Worm (Caenorhabditis elegans): ENCODE measurements around the gene sftd-3.

The sftd-3 gene

ce11 chrII:8956896-8957295, 7.1 kb downstream of the sftd-3 start:
- TF ChIP-seq C34F6.9 (tag; optimal IDR thresholded peaks at IDR 0.05) (no peak), aly-2 (tag; optimal IDR thresholded peaks at IDR 0.05) (no peak), nhr-129 (tag; optimal IDR thresholded peaks at IDR 0.05) (no peak), nhr-12 (tag; optimal IDR thresholded peaks at IDR 0.05) (no peak), unc-55 (GFP tag; optimal IDR thresholded peaks at IDR 0.05) (no peak), ztf-11 (tag; optimal IDR thresholded peaks at IDR 0.05) (no peak), egl-27 (tag; optimal IDR thresholded peaks at IDR 0.05) (no peak), nhr-6 (tag; optimal IDR thresholded peaks at IDR 0.05) (no peak), sem-4 (tag; optimal IDR thresholded peaks at IDR 0.05) (no peak)

- no peak for TF ChIP-seq unc-55 (GFP tag; optimal IDR thresholded peaks at IDR 0.05)
- peak; percentile 22 for TF ChIP-seq elt-1 (tag; optimal IDR thresholded peaks at IDR 0.05)
Measured at ce11 chrII:8953703-8954102, 10.2 kb downstream of the sftd-3 start.

- no peak for TF ChIP-seq gmeb-1 (tag; optimal IDR thresholded peaks at IDR 0.05)
- TF ChIP-seq Y55F3AM.14 (GFP tag; optimal IDR thresholded peaks at IDR 0.05): no peak
- TF ChIP-seq nhr-6 (tag; optimal IDR thresholded peaks at IDR 0.05): no peak
- no peak for TF ChIP-seq ztf-1 (GFP tag; conservative IDR thresholded peaks at IDR 0.05)
- no peak for TF ChIP-seq sma-3 (GFP tag; optimal IDR thresholded peaks at IDR 0.05)
- TF ChIP-seq blmp-1 (tag; optimal IDR thresholded peaks at IDR 0.05; ENCODE audit: insufficient read depth): no peak
- no peak for TF ChIP-seq nhr-129 (tag; optimal IDR thresholded peaks at IDR 0.05)
- no peak for TF ChIP-seq nhr-12 (tag; optimal IDR thresholded peaks at IDR 0.05)
- no peak for TF ChIP-seq mbf-1 (tag; optimal IDR thresholded peaks at IDR 0.05)
- no peak for TF ChIP-seq mab-5 (tag; optimal IDR thresholded peaks at IDR 0.05)
- TF ChIP-seq nhr-21 (tag; optimal IDR thresholded peaks at IDR 0.05): no peak
- TF ChIP-seq peb-1 (tag; optimal IDR thresholded peaks at IDR 0.05): no peak
- TF ChIP-seq crh-2 (tag; optimal IDR thresholded peaks at IDR 0.05): no peak
- TF ChIP-seq unc-62 (GFP tag; optimal IDR thresholded peaks at IDR 0.05): no peak
- TF ChIP-seq snpc-4 (tag; optimal IDR thresholded peaks at IDR 0.05): no peak
- TF ChIP-seq lin-11 (tag; optimal IDR thresholded peaks at IDR 0.05): no peak
- TF ChIP-seq nhr-10 (tag; optimal IDR thresholded peaks at IDR 0.05): no peak
- no peak for TF ChIP-seq nhr-237 (tag; optimal IDR thresholded peaks at IDR 0.05)
- no peak for TF ChIP-seq ceh-16 (tag; optimal IDR thresholded peaks at IDR 0.05)
Measured at ce11 chrII:8951270-8951669, 12.7 kb downstream of the sftd-3 start.

- TF ChIP-seq alr-1 (tag; optimal IDR thresholded peaks at IDR 0.05): no peak
- no peak for TF ChIP-seq nhr-237 (tag; optimal IDR thresholded peaks at IDR 0.05)
- TF ChIP-seq sma-3 (GFP tag; optimal IDR thresholded peaks at IDR 0.05): no peak
- no peak for TF ChIP-seq mab-5 (tag; optimal IDR thresholded peaks at IDR 0.05)
- no peak for TF ChIP-seq unc-39 (tag; optimal IDR thresholded peaks at IDR 0.05)
- TF ChIP-seq ztf-4 (tag; optimal IDR thresholded peaks at IDR 0.05): no peak
Measured at ce11 chrII:8948640-8949039, 15.3 kb downstream of the sftd-3 start.

ce11 chrII:8947391-8947790, 16.6 kb downstream of the sftd-3 start, which contains the start of gene cutl-15:
Gene cutl-15, minus strand, starts transcription at chrII:8947688.
- no peak for TF ChIP-seq nhr-77 (tag; optimal IDR thresholded peaks at IDR 0.05)
- TF ChIP-seq ceh-16 (tag; optimal IDR thresholded peaks at IDR 0.05): no peak
- TF ChIP-seq nhr-21 (tag; optimal IDR thresholded peaks at IDR 0.05): no peak
- no peak for TF ChIP-seq dmd-4 (tag; optimal IDR thresholded peaks at IDR 0.05)
- no peak for TF ChIP-seq Y55F3AM.14 (GFP tag; optimal IDR thresholded peaks at IDR 0.05)
- no peak for TF ChIP-seq gmeb-1 (tag; optimal IDR thresholded peaks at IDR 0.05)
- no peak for TF ChIP-seq nhr-10 (tag; optimal IDR thresholded peaks at IDR 0.05)
- no peak for TF ChIP-seq nhr-25 (tag; optimal IDR thresholded peaks at IDR 0.05)
- no peak for TF ChIP-seq nhr-11 (tag; optimal IDR thresholded peaks at IDR 0.05)
- no peak for TF ChIP-seq F13H6.1 (tag; optimal IDR thresholded peaks at IDR 0.05)
- no peak for TF ChIP-seq alr-1 (tag; optimal IDR thresholded peaks at IDR 0.05)
- no peak for TF ChIP-seq ztf-11 (tag; optimal IDR thresholded peaks at IDR 0.05)
- TF ChIP-seq sem-4 (tag; optimal IDR thresholded peaks at IDR 0.05): no peak
- no peak for TF ChIP-seq sma-9 (GFP tag; optimal IDR thresholded peaks at IDR 0.05)
- no peak for TF ChIP-seq sma-9 (tag; optimal IDR thresholded peaks at IDR 0.05)
- TF ChIP-seq elt-1 (tag; optimal IDR thresholded peaks at IDR 0.05): no peak
- TF ChIP-seq ztf-4 (tag; optimal IDR thresholded peaks at IDR 0.05): no peak
- no peak for TF ChIP-seq ZK546.5 (tag; optimal IDR thresholded peaks at IDR 0.05)
- TF ChIP-seq egl-27 (tag; optimal IDR thresholded peaks at IDR 0.05): no peak

Measured in whole organism, L2 larva.